Worm (Caenorhabditis elegans) whole organism, young adult: ENCODE data around the gene scl-1.

ENCODE experiments used
- B0019.2 ChIP-seq: fragments of 200-800 bp; sonication (Bioruptor generic); conservative IDR thresholded peaks from 2 replicates; pipeline ENCODE4 v1.3.6; 2022; ENCODE audit warnings: missing genetic modification reagents, missing genetic modification characterization, missing compliant biosample characterization
- B0336.3 ChIP-seq: fragments of 200-800 bp; sonication (Bioruptor generic); IDR thresholded peaks from 2 replicates; pipeline ENCODE4 v1.3.6; 2022; ENCODE audit warnings: missing genetic modification characterization, missing compliant biosample characterization
- C06A6.2 ChIP-seq: fragments of 200-800 bp; sonication (Bioruptor generic); conservative IDR thresholded peaks from 2 replicates; pipeline ENCODE4 v1.3.6; 2022; ENCODE audit warnings: missing genetic modification characterization, missing compliant biosample characterization
- C17E4.6 ChIP-seq: fragments of 200-800 bp; sonication (Bioruptor generic); IDR thresholded peaks from 2 replicates; pipeline ENCODE4 v1.3.6; 2022; ENCODE audit warnings: missing genetic modification reagents, missing genetic modification characterization, missing compliant biosample characterization
- D2030.7 ChIP-seq: fragments of 200-800 bp; sonication (Bioruptor generic); IDR thresholded peaks from 2 replicates; pipeline ENCODE4 v1.3.6; 2022; ENCODE audit warnings: missing genetic modification reagents, missing genetic modification characterization, missing compliant biosample characterization
- F10E7.11 ChIP-seq: sonication (generic microtip); optimal IDR thresholded peaks from 2 replicates; lab custom pipeline; 2017; ENCODE audit warnings: mild to moderate bottlenecking, missing genetic modification characterization, moderate library complexity, missing compliant biosample characterization
- F22D6.2 ChIP-seq: sonication (generic microtip); optimal IDR thresholded peaks from 2 replicates; lab custom pipeline; 2016; ENCODE audit warnings: mild to moderate bottlenecking, missing genetic modification characterization, missing compliant biosample characterization
- F33H1.4 ChIP-seq: fragments of 200-800 bp; sonication (Bioruptor generic); IDR thresholded peaks from 2 replicates; pipeline ENCODE4 v1.3.6; 2022; ENCODE audit warnings: missing genetic modification reagents, missing genetic modification characterization, missing compliant biosample characterization
- F37B4.10 ChIP-seq: fragments of 200-800 bp; sonication (Bioruptor generic); IDR thresholded peaks from 2 replicates; pipeline ENCODE4 v1.3.6; 2022; ENCODE audit warnings: missing genetic modification characterization, missing compliant biosample characterization
- F52B5.7 ChIP-seq: sonication (generic microtip); optimal IDR thresholded peaks from 2 replicates; lab custom pipeline; 2016; ENCODE audit warnings: mild to moderate bottlenecking, missing genetic modification characterization, missing compliant biosample characterization
- F57C9.4 ChIP-seq: sonication (generic microtip); optimal IDR thresholded peaks from 2 replicates; lab custom pipeline; 2017; ENCODE audit warnings: mild to moderate bottlenecking, missing genetic modification characterization, missing compliant biosample characterization
- T26A5.8 ChIP-seq: sonication (generic microtip); optimal IDR thresholded peaks from 2 replicates; lab custom pipeline; 2016; ENCODE audit warnings: missing genetic modification characterization, missing compliant biosample characterization
- Y53F4B.3 ChIP-seq: fragments of 200-800 bp; sonication (Bioruptor generic); IDR thresholded peaks from 2 replicates; pipeline ENCODE4 v1.3.6; 2022; ENCODE audit warnings: missing genetic modification reagents, missing genetic modification characterization, missing compliant biosample characterization
- Y56A3A.18 ChIP-seq: fragments of 200-800 bp; sonication (Bioruptor generic); IDR thresholded peaks from 2 replicates; pipeline ENCODE4 v1.3.6; 2022; ENCODE audit warnings: missing genetic modification reagents, missing genetic modification characterization, missing compliant biosample characterization
- ZK185.1 ChIP-seq: sonication (generic microtip); optimal IDR thresholded peaks from 2 replicates; lab custom pipeline; 2016; ENCODE audit warnings: mild to moderate bottlenecking, missing genetic modification characterization, missing compliant biosample characterization; ENCODE audit not compliant: poor library complexity, severe bottlenecking
- akir-1 ChIP-seq: fragments of 200-800 bp; sonication (Bioruptor generic); optimal IDR thresholded peaks from 2 replicates; lab custom pipeline; 2018; ENCODE audit warnings: mild to moderate bottlenecking, missing genetic modification characterization, moderate library complexity, missing compliant biosample characterization
- ama-1 ChIP-seq, 3 experiments: fragments of 150-350 bp in 1 of 3; sonication (generic microtip) in 2 of 3; optimal IDR thresholded peaks; 2 replicates each; lab custom pipeline; 2014 to 2018; ENCODE audit warnings: missing biosample characterization in 2 of 3, missing genetic modification characterization in 2 of 3, missing genetic modification reagents in 2 of 3
- attf-3 ChIP-seq: fragments of 200-800 bp; sonication (Bioruptor generic); conservative IDR thresholded peaks from 2 replicates; pipeline ENCODE4 v1.3.6; 2022; ENCODE audit warnings: missing genetic modification reagents, missing genetic modification characterization, missing compliant biosample characterization
- attf-5 ChIP-seq: fragments of 200-800 bp; sonication (Bioruptor generic); optimal IDR thresholded peaks from 2 replicates; lab custom pipeline; 2018; ENCODE audit warnings: mild to moderate bottlenecking, missing genetic modification characterization, missing compliant biosample characterization
- bed-2 ChIP-seq: fragments of 200-800 bp; sonication (Bioruptor generic); IDR thresholded peaks from 2 replicates; pipeline ENCODE4 v1.3.6; 2022; ENCODE audit warnings: missing genetic modification reagents, missing genetic modification characterization, missing compliant biosample characterization
- ccch-3 ChIP-seq: fragments of 200-800 bp; sonication (Bioruptor generic); optimal IDR thresholded peaks from 2 replicates; lab custom pipeline; 2018; ENCODE audit warnings: mild to moderate bottlenecking, missing genetic modification characterization, missing compliant biosample characterization
- ceh-100 ChIP-seq: fragments of 200-800 bp; sonication (Bioruptor generic); IDR thresholded peaks from 2 replicates; pipeline ENCODE4 v1.3.6; 2022; ENCODE audit warnings: missing genetic modification reagents, missing genetic modification characterization, missing compliant biosample characterization
- ceh-40 ChIP-seq: fragments of 200-800 bp; sonication (Bioruptor generic); IDR thresholded peaks from 2 replicates; pipeline ENCODE4 v1.3.6; 2022; ENCODE audit warnings: missing genetic modification characterization, missing compliant biosample characterization
- ceh-58 ChIP-seq: fragments of 200-800 bp; sonication (Bioruptor generic); IDR thresholded peaks from 2 replicates; pipeline ENCODE4 v1.3.6; 2022; ENCODE audit warnings: missing genetic modification characterization, missing compliant biosample characterization
- ceh-79 ChIP-seq: sonication (generic microtip); optimal IDR thresholded peaks from 2 replicates; lab custom pipeline; 2017; ENCODE audit warnings: mild to moderate bottlenecking, missing genetic modification characterization, missing compliant biosample characterization
- dox-1 ChIP-seq: fragments of 200-800 bp; sonication (Bioruptor generic); IDR thresholded peaks from 2 replicates; pipeline ENCODE4 v1.3.6; 2022; ENCODE audit warnings: missing genetic modification reagents, missing genetic modification characterization, missing compliant biosample characterization
- dpff-1 ChIP-seq: sonication (generic microtip); optimal IDR thresholded peaks from 2 replicates; lab custom pipeline; 2017; ENCODE audit warnings: mild to moderate bottlenecking, missing genetic modification characterization, missing compliant biosample characterization
- dpl-1 ChIP-seq: fragments of 150-350 bp; optimal IDR thresholded peaks from 2 replicates; lab custom pipeline; 2014; ENCODE audit warnings: missing biosample characterization, missing genetic modification reagents, missing genetic modification characterization
- efl-1 ChIP-seq: fragments of 150-350 bp; optimal IDR thresholded peaks from 2 replicates; lab custom pipeline; 2014; ENCODE audit warnings: missing biosample characterization, missing genetic modification reagents, missing genetic modification characterization
- ekl-4 ChIP-seq: fragments of 200-800 bp; sonication (Bioruptor generic); IDR thresholded peaks from 2 replicates; pipeline ENCODE4 v1.3.6; 2022; ENCODE audit warnings: missing genetic modification reagents, missing genetic modification characterization, missing compliant biosample characterization
- ets-4 ChIP-seq: fragments of 200-800 bp; sonication (Bioruptor generic); optimal IDR thresholded peaks from 2 replicates; lab custom pipeline; 2018; ENCODE audit warnings: mild to moderate bottlenecking, missing genetic modification characterization, missing compliant biosample characterization
- gei-17 ChIP-seq: fragments of 200-800 bp; sonication (Bioruptor generic); optimal IDR thresholded peaks from 2 replicates; lab custom pipeline; 2018; ENCODE audit warnings: mild to moderate bottlenecking, missing genetic modification characterization, missing compliant biosample characterization
- hmg-20 ChIP-seq: fragments of 200-800 bp; sonication (Bioruptor generic); IDR thresholded peaks from 2 replicates; pipeline ENCODE4 v1.3.6; 2022; ENCODE audit warnings: missing genetic modification reagents, missing genetic modification characterization, missing compliant biosample characterization
- hsf-1 ChIP-seq: fragments of 200-800 bp; sonication (Bioruptor generic); IDR thresholded peaks from 2 replicates; pipeline ENCODE4 v1.3.6; 2022; ENCODE audit warnings: missing genetic modification reagents, missing genetic modification characterization, missing compliant biosample characterization
- let-526 ChIP-seq: fragments of 200-800 bp; sonication (Bioruptor generic); IDR thresholded peaks from 2 replicates; pipeline ENCODE4 v1.3.6; 2022; ENCODE audit warnings: missing genetic modification reagents, missing genetic modification characterization, missing compliant biosample characterization
- lin-26 ChIP-seq: fragments of 200-800 bp; sonication (Bioruptor generic); IDR thresholded peaks from 2 replicates; pipeline ENCODE4 v1.3.6; 2022; ENCODE audit warnings: missing genetic modification reagents, missing genetic modification characterization, missing compliant biosample characterization
- lin-35 ChIP-seq, 3 experiments: fragments of 150-350 bp in 2 of 3; sonication (generic microtip) in 1 of 3; optimal IDR thresholded peaks; 2 replicates each; lab custom pipeline; 2014 to 2018; ENCODE audit warnings: missing biosample characterization in 3 of 3, missing genetic modification characterization in 3 of 3, missing genetic modification reagents in 3 of 3
- madf-8 ChIP-seq: fragments of 200-800 bp; sonication (Bioruptor generic); conservative IDR thresholded peaks from 2 replicates; pipeline ENCODE4 v1.3.6; 2022; ENCODE audit warnings: missing genetic modification reagents, missing genetic modification characterization, missing compliant biosample characterization
- mcd-1 ChIP-seq: fragments of 200-800 bp; sonication (Bioruptor generic); IDR thresholded peaks from 2 replicates; pipeline ENCODE4 v1.3.6; 2022; ENCODE audit warnings: missing genetic modification reagents, missing genetic modification characterization, missing compliant biosample characterization
- nhr-179 ChIP-seq: sonication (generic microtip); optimal IDR thresholded peaks from 2 replicates; lab custom pipeline; 2016; ENCODE audit warnings: mild to moderate bottlenecking, missing genetic modification characterization, missing compliant biosample characterization
- sdz-38 ChIP-seq: sonication (generic microtip); optimal IDR thresholded peaks from 2 replicates; lab custom pipeline; 2016; ENCODE audit warnings: missing genotype, missing genetic modification characterization, missing compliant biosample characterization
- snpc-3.4 ChIP-seq: sonication (generic microtip); optimal IDR thresholded peaks from 2 replicates; lab custom pipeline; 2017; ENCODE audit warnings: missing genetic modification characterization, mild to moderate bottlenecking, missing compliant biosample characterization, antibody characterized with exemption, moderate library complexity, missing genotype, missing genetic modification reagents
- somi-1 ChIP-seq: fragments of 200-800 bp; sonication (Bioruptor generic); optimal IDR thresholded peaks from 2 replicates; lab custom pipeline; 2018; ENCODE audit warnings: mild to moderate bottlenecking, missing genetic modification characterization, missing compliant biosample characterization
- tlf-1 ChIP-seq: fragments of 200-800 bp; sonication (Bioruptor generic); optimal IDR thresholded peaks from 2 replicates; lab custom pipeline; 2018; ENCODE audit warnings: mild to moderate bottlenecking, missing genetic modification characterization, missing compliant biosample characterization
- unc-62 ChIP-seq: fragments of 150-350 bp; optimal IDR thresholded peaks from 2 replicates; lab custom pipeline; 2014; ENCODE audit warnings: missing biosample characterization, missing genetic modification reagents, missing genetic modification characterization
- ztf-18 ChIP-seq: sonication (generic microtip); optimal IDR thresholded peaks from 2 replicates; lab custom pipeline; 2016; ENCODE audit warnings: missing genotype, mild to moderate bottlenecking, missing genetic modification characterization, missing compliant biosample characterization
- ztf-22 ChIP-seq: fragments of 200-800 bp; sonication (Bioruptor generic); optimal IDR thresholded peaks from 2 replicates; lab custom pipeline; 2018; ENCODE audit warnings: mild to moderate bottlenecking, missing genetic modification characterization, moderate library complexity, missing compliant biosample characterization
- ztf-26 ChIP-seq: sonication (generic microtip); optimal IDR thresholded peaks from 2 replicates; lab custom pipeline; 2017; ENCODE audit warnings: missing genetic modification characterization, missing compliant biosample characterization
- ztf-3 ChIP-seq: fragments of 200-800 bp; sonication (Bioruptor generic); optimal IDR thresholded peaks from 2 replicates; lab custom pipeline; 2018; ENCODE audit warnings: mild to moderate bottlenecking, missing genetic modification characterization, missing compliant biosample characterization
- ztf-6 ChIP-seq: fragments of 200-800 bp; sonication (Bioruptor generic); IDR thresholded peaks from 2 replicates; pipeline ENCODE4 v1.3.6; 2022; ENCODE audit warnings: missing genetic modification reagents, missing genetic modification characterization, missing compliant biosample characterization

The scl-1 gene

DNA sequence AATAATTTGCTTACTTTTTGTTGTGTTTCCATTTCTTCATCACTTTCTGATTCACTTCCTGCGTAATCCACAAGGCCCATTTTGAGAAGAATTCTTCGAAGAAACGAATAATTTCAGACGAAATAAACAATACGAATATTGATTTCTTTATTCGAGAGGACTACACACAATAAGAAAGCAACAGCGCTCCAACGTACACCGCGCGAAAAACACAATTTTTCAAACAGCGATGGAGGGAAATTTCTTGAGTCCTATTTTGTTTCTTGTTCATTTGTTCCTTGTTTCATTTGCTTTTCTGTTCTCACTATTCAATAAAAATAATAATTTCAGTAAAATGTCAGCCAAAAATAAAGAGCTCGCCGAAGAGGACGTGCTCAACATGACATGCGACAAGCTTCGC, 37.6 kb downstream of the scl-1 start, which contains the start of the genes prcc-1 and C39E9.12 (continued):
- TF ChIP-seq Y56A3A.18 (GFP tag; lab: Robert Waterston, UW) (no peak), ztf-3 (GFP tag; lab: Kevin White, UChicago) (no peak), D2030.7 (peak; percentile 89), madf-8 (GFP tag; lab: Robert Waterston, UW) (peak; percentile 84), ceh-100 (GFP tag; lab: Robert Waterston, UW) (peak; percentile 54; the same call in 1 of the 2 replicates), C06A6.2 (GFP tag; lab: Robert Waterston, UW) (no peak), bed-2 (GFP tag; lab: Robert Waterston, UW) (no peak), F52B5.7 (tag; lab: Kevin White, UChicago) (no peak), ceh-58 (no peak), ztf-22 (no peak), attf-3 (GFP tag; lab: Robert Waterston, UW) (peak; percentile 49; the same call in 1 of the 2 replicates), ztf-26 (no peak), F57C9.4 (no peak), F10E7.11 (no peak), Y53F4B.3 (GFP tag; lab: Robert Waterston, UW) (no peak), ceh-79 (no peak), snpc-3.4 (peak; percentile 82), tlf-1 (GFP tag; lab: Kevin White, UChicago) (peak; percentile 44), ZK185.1 (no peak), ets-4 (GFP tag; lab: Kevin White, UChicago) (no peak), F37B4.10 (no peak), F33H1.4 (GFP tag; lab: Robert Waterston, UW) (peak; percentile 74), T26A5.8 (no peak), hsf-1 (GFP tag; lab: Robert Waterston, UW) (no peak; the same call in 1 of the 2 replicates), F22D6.2 (tag; lab: Kevin White, UChicago) (no peak), ztf-6 (GFP tag; lab: Robert Waterston, UW) (no peak), sdz-38 (tag; lab: Kevin White, UChicago) (no peak), mcd-1 (GFP tag; lab: Robert Waterston, UW) (peak; percentile 88), B0019.2 (peak; percentile 69), dox-1 (GFP tag; lab: Robert Waterston, UW) (peak; percentile 71), ccch-3 (GFP tag; lab: Kevin White, UChicago) (no peak), efl-1 (GFP tag; lab: Kevin White, UChicago) (peak; percentile 98), B0336.3 (GFP tag; lab: Robert Waterston, UW) (0 out of 2 replicates have a peak, but pooled peaks have one; percentile 21), dpl-1 (GFP tag; lab: Kevin White, UChicago) (peak; percentile 91), dpff-1 (tag; lab: Kevin White, UChicago) (no peak), unc-62 (GFP tag; lab: Kevin White, UChicago) (no peak), ekl-4 (GFP tag; lab: Robert Waterston, UW) (no peak), ztf-18 (tag; lab: Kevin White, UChicago) (no peak), nhr-179 (tag; lab: Kevin White, UChicago) (no peak), hmg-20 (GFP tag; lab: Robert Waterston, UW) (no peak), ama-1 (optimal IDR thresholded peaks at IDR 0.05; lab: Kevin White, UChicago) (no peak), ama-1 (GFP tag; optimal IDR thresholded peaks at IDR 0.05; lab: Kevin White, UChicago) (no peak), gei-17 (GFP tag; lab: Kevin White, UChicago) (no peak), akir-1 (no peak), ceh-40 (GFP tag; lab: Robert Waterston, UW) (no peak), attf-5 (peak; percentile 44), lin-35 (GFP tag; optimal IDR thresholded peaks at IDR 0.05; lab: Kevin White, UChicago) (peak in 2 of 3 experiments; percentile 1 to 86), C17E4.6 (GFP tag; lab: Robert Waterston, UW) (no peak), somi-1 (GFP tag; lab: Kevin White, UChicago) (no peak), let-526 (GFP tag; lab: Robert Waterston, UW) (no peak), lin-26 (GFP tag; lab: Robert Waterston, UW) (no peak)
